Worm (Caenorhabditis elegans): ENCODE data around the gene mrpl-11.

ce11 chrIII:8739786-8740185, 22.3 kb downstream of the mrpl-11 start:
- no peak for TF ChIP-seq nhr-11 (tag; optimal IDR thresholded peaks at IDR 0.05)
- no peak for TF ChIP-seq elt-3 (tag; optimal IDR thresholded peaks at IDR 0.05)
- TF ChIP-seq snpc-4 (tag; optimal IDR thresholded peaks at IDR 0.05): no peak
- no peak for TF ChIP-seq nhr-6 (tag; optimal IDR thresholded peaks at IDR 0.05)
- no peak for TF ChIP-seq unc-55 (GFP tag; optimal IDR thresholded peaks at IDR 0.05)
- TF ChIP-seq unc-62 (GFP tag; optimal IDR thresholded peaks at IDR 0.05): no peak

Data from whole organism, L2 larva.